Fruit fly (Drosophila melanogaster) whole organism, prepupa: ENCODE data around the gene CG6026.
A peak's percentile ranks its signal among the peaks of the same experiment; 100 is the strongest.

Source experiments
- Blimp-1 ChIP-seq: fragments of 200-800 bp; sonication (Bioruptor generic); optimal IDR thresholded peaks from 3 replicates; lab custom pipeline; 2017; ENCODE audit warnings: missing biosample characterization, missing genetic modification characterization, mild to moderate bottlenecking, moderate library complexity, missing genetic modification reagents
- CG10631 ChIP-seq: fragments of 200-800 bp; sonication (Bioruptor generic); optimal IDR thresholded peaks from 2 replicates; lab custom pipeline; 2016; ENCODE audit warnings: missing biosample characterization, missing genetic modification characterization
- CG10669 ChIP-seq: fragments of 200-800 bp; sonication (Bioruptor generic); optimal IDR thresholded peaks from 3 replicates; lab custom pipeline; 2018; ENCODE audit warnings: missing biosample characterization, mild to moderate bottlenecking, missing genetic modification characterization, moderate library complexity
- CG11294 ChIP-seq: fragments of 200-800 bp; sonication (Bioruptor generic); IDR thresholded peaks from 2 replicates; pipeline ENCODE4 v1.3.6; 2022; ENCODE audit warnings: missing biosample characterization, missing genetic modification characterization
- CG11762 ChIP-seq: fragments of 200-800 bp; sonication (Bioruptor generic); optimal IDR thresholded peaks from 3 replicates; lab custom pipeline; 2016; ENCODE audit warnings: missing biosample characterization, missing genetic modification characterization; ENCODE audit not compliant: insufficient read depth
- CG1621 ChIP-seq: fragments of 200-800 bp; sonication (Bioruptor generic); optimal IDR thresholded peaks from 3 replicates; lab custom pipeline; 2018; ENCODE audit warnings: missing biosample characterization, mild to moderate bottlenecking, missing genetic modification characterization
- CG16779 ChIP-seq: fragments of 200-800 bp; sonication (Bioruptor generic); optimal IDR thresholded peaks from 3 replicates; lab custom pipeline; 2017; ENCODE audit warnings: missing biosample characterization, mild to moderate bottlenecking, missing genetic modification characterization
- CG3032 ChIP-seq: fragments of 200-800 bp; optimal IDR thresholded peaks from 2 replicates; lab custom pipeline; 2019; ENCODE audit warnings: missing biosample characterization, mild to moderate bottlenecking, missing genetic modification characterization, moderate library complexity
- CG31627 ChIP-seq: fragments of 200-800 bp; sonication (Bioruptor generic); optimal IDR thresholded peaks from 3 replicates; lab custom pipeline; 2016; ENCODE audit warnings: missing biosample characterization, missing genetic modification characterization
- CG32006 ChIP-seq: fragments of 200-800 bp; sonication (Bioruptor generic); optimal IDR thresholded peaks from 3 replicates; lab custom pipeline; 2017; ENCODE audit warnings: missing biosample characterization, mild to moderate bottlenecking, missing genetic modification characterization
- CG34406 ChIP-seq: fragments of 200-800 bp; sonication (Bioruptor generic); optimal IDR thresholded peaks from 3 replicates; lab custom pipeline; 2016; ENCODE audit warnings: missing biosample characterization, missing genetic modification characterization
- CG3919 ChIP-seq: fragments of 200-800 bp; sonication (Bioruptor generic); optimal IDR thresholded peaks from 3 replicates; lab custom pipeline; 2016; ENCODE audit warnings: missing biosample characterization, missing genetic modification characterization
- CG6163 ChIP-seq: fragments of 200-800 bp; sonication (Bioruptor generic); IDR thresholded peaks from 3 replicates; pipeline ENCODE4 v1.3.6; 2022; ENCODE audit warnings: missing biosample characterization, missing genetic modification characterization
- CG6808 ChIP-seq: fragments of 200-800 bp; sonication (Bioruptor generic); optimal IDR thresholded peaks from 3 replicates; lab custom pipeline; 2017; ENCODE audit warnings: missing biosample characterization, missing genetic modification characterization, mild to moderate bottlenecking, moderate library complexity, missing genetic modification reagents
- CG7368 ChIP-seq: fragments of 200-800 bp; sonication (Bioruptor generic); optimal IDR thresholded peaks from 3 replicates; lab custom pipeline; 2016; ENCODE audit warnings: missing biosample characterization, missing genetic modification characterization
- CG8119 ChIP-seq: fragments of 200-800 bp; sonication (Bioruptor generic); IDR thresholded peaks from 3 replicates; pipeline ENCODE4 v1.3.6; 2022; ENCODE audit warnings: missing biosample characterization, missing genetic modification characterization
- CG8632 ChIP-seq: fragments of 200-800 bp; sonication (Bioruptor generic); optimal IDR thresholded peaks from 3 replicates; lab custom pipeline; 2016; ENCODE audit warnings: missing biosample characterization, missing genetic modification characterization
- Eip75B ChIP-seq: fragments of 200-800 bp; sonication (Bioruptor generic); optimal IDR thresholded peaks from 3 replicates; lab custom pipeline; 2016; ENCODE audit warnings: missing biosample characterization, missing genetic modification characterization
- Eip78C ChIP-seq: fragments of 200-800 bp; sonication (Bioruptor generic); peaks from one replicate; lab custom pipeline; 2016; ENCODE audit warnings: missing biosample characterization, missing genetic modification characterization
- Eip93F ChIP-seq: fragments of 200-800 bp; sonication (Bioruptor generic); optimal IDR thresholded peaks from 2 replicates; lab custom pipeline; 2016; ENCODE audit warnings: missing biosample characterization, mild to moderate bottlenecking, missing genetic modification characterization
- Ets96B ChIP-seq: fragments of 200-800 bp; optimal IDR thresholded peaks from 2 replicates; lab custom pipeline; 2019; ENCODE audit warnings: missing biosample characterization, mild to moderate bottlenecking, missing genetic modification characterization, moderate library complexity
- Gug ChIP-seq: fragments of 200-800 bp; sonication (Bioruptor generic); IDR thresholded peaks from 2 replicates; pipeline ENCODE4 v1.3.6; 2022; ENCODE audit warnings: missing biosample characterization, missing genetic modification characterization
- Hr39 ChIP-seq: fragments of 200-800 bp; sonication (Bioruptor generic); optimal IDR thresholded peaks from 2 replicates; lab custom pipeline; 2016; ENCODE audit warnings: missing biosample characterization, missing genetic modification characterization
- Hr4 ChIP-seq: fragments of 200-800 bp; sonication (Bioruptor generic); optimal IDR thresholded peaks from 3 replicates; lab custom pipeline; 2016; ENCODE audit warnings: missing biosample characterization, missing genetic modification characterization
- Lpt ChIP-seq: fragments of 200-800 bp; sonication (Bioruptor generic); optimal IDR thresholded peaks from 3 replicates; lab custom pipeline; 2016; ENCODE audit warnings: missing biosample characterization, missing genetic modification characterization
- Met ChIP-seq: fragments of 200-800 bp; sonication (Bioruptor generic); optimal IDR thresholded peaks from 3 replicates; lab custom pipeline; 2016; ENCODE audit warnings: missing biosample characterization, missing genetic modification characterization
- OdsH ChIP-seq: fragments of 200-800 bp; sonication (Bioruptor generic); optimal IDR thresholded peaks from 3 replicates; lab custom pipeline; 2016; ENCODE audit warnings: missing biosample characterization, missing genetic modification characterization
- Sox102F ChIP-seq: fragments of 200-800 bp; sonication (Bioruptor generic); optimal IDR thresholded peaks from 2 replicates; lab custom pipeline; 2016; ENCODE audit warnings: missing biosample characterization, mild to moderate bottlenecking, missing genetic modification characterization
- Sox14 ChIP-seq: fragments of 200-800 bp; sonication (Bioruptor generic); optimal IDR thresholded peaks from 3 replicates; lab custom pipeline; 2016; ENCODE audit warnings: missing biosample characterization, missing genetic modification characterization
- Sox15 ChIP-seq: fragments of 200-800 bp; sonication (Bioruptor generic); optimal IDR thresholded peaks from 3 replicates; lab custom pipeline; 2016; ENCODE audit warnings: missing biosample characterization, missing genetic modification characterization
- achi ChIP-seq: fragments of 200-800 bp; sonication (Bioruptor generic); optimal IDR thresholded peaks from 3 replicates; lab custom pipeline; 2016; ENCODE audit warnings: missing biosample characterization, missing genetic modification characterization
- acj6 ChIP-seq: fragments of 200-800 bp; sonication (Bioruptor generic); optimal IDR thresholded peaks from 3 replicates; lab custom pipeline; 2016; ENCODE audit warnings: missing biosample characterization, missing genetic modification characterization
- dac ChIP-seq: fragments of 200-800 bp; sonication (Bioruptor generic); optimal IDR thresholded peaks from 2 replicates; lab custom pipeline; 2017; ENCODE audit warnings: missing biosample characterization, mild to moderate bottlenecking, missing genetic modification characterization
- dsx ChIP-seq: fragments of 200-800 bp; optimal IDR thresholded peaks from 3 replicates; lab custom pipeline; 2019; ENCODE audit warnings: missing biosample characterization, mild to moderate bottlenecking, missing genetic modification characterization, moderate library complexity; ENCODE audit not compliant: poor library complexity, severe bottlenecking
- eg ChIP-seq: fragments of 200-800 bp; sonication (Bioruptor generic); IDR thresholded peaks from 3 replicates; pipeline ENCODE4 v1.3.6; 2022; ENCODE audit warnings: missing biosample characterization, missing genetic modification characterization
- fd59A ChIP-seq: fragments of 200-800 bp; sonication (Bioruptor generic); optimal IDR thresholded peaks from 2 replicates; lab custom pipeline; 2017; ENCODE audit warnings: missing biosample characterization, mild to moderate bottlenecking, missing genetic modification characterization, missing genetic modification reagents
- fd85E ChIP-seq: fragments of 200-800 bp; sonication (Bioruptor generic); optimal IDR thresholded peaks from 3 replicates; lab custom pipeline; 2016; ENCODE audit warnings: missing biosample characterization, missing genetic modification characterization
- fkh ChIP-seq: fragments of 200-800 bp; sonication (Bioruptor generic); optimal IDR thresholded peaks from 3 replicates; lab custom pipeline; 2017; ENCODE audit warnings: missing biosample characterization, mild to moderate bottlenecking, missing genetic modification characterization, moderate library complexity
- lz ChIP-seq: fragments of 200-800 bp; sonication (Bioruptor generic); optimal IDR thresholded peaks from 3 replicates; lab custom pipeline; 2016; ENCODE audit warnings: missing biosample characterization, missing genetic modification characterization
- net ChIP-seq: fragments of 200-800 bp; sonication (Bioruptor generic); optimal IDR thresholded peaks from 3 replicates; lab custom pipeline; 2016; ENCODE audit warnings: missing biosample characterization, missing genetic modification characterization
- salr ChIP-seq, 2 experiments: fragments of 200-800 bp; sonication (Bioruptor generic); optimal IDR thresholded peaks; 3 replicates each; lab custom pipeline; 2016 to 2018; ENCODE audit warnings: missing biosample characterization in 2 of 2, missing genetic modification characterization in 2 of 2, mild to moderate bottlenecking in 1 of 2
- spab ChIP-seq: fragments of 200-800 bp; sonication (Bioruptor generic); optimal IDR thresholded peaks from 2 replicates; lab custom pipeline; 2017; ENCODE audit warnings: missing biosample characterization, mild to moderate bottlenecking, missing genetic modification characterization, missing genetic modification reagents
- ss ChIP-seq, 2 experiments: fragments of 200-800 bp; sonication (Bioruptor generic); optimal IDR thresholded peaks; 2 replicates in 1 of 2; 3 replicates in 1 of 2; lab custom pipeline; 2017 to 2018; ENCODE audit warnings: mild to moderate bottlenecking in 2 of 2, missing biosample characterization in 2 of 2, missing genetic modification characterization in 2 of 2, moderate library complexity in 1 of 2
- svp ChIP-seq: fragments of 200-800 bp; sonication (Bioruptor generic); peaks from one replicate; lab custom pipeline; 2016; ENCODE audit warnings: missing biosample characterization, missing genetic modification characterization
- topi ChIP-seq: fragments of 200-800 bp; sonication (Bioruptor generic); optimal IDR thresholded peaks from 3 replicates; lab custom pipeline; 2016; ENCODE audit warnings: missing biosample characterization, missing genetic modification characterization
- vri ChIP-seq: fragments of 200-800 bp; sonication (Bioruptor generic); optimal IDR thresholded peaks from 3 replicates; lab custom pipeline; 2016; ENCODE audit warnings: missing biosample characterization, mild to moderate bottlenecking, missing genetic modification characterization

The CG6026 gene

dm6 chr3R:19075135-19075534 is 41.8 kb downstream of the CG6026 start (continued):
- TF ChIP-seq topi (GFP tag; lab: Kevin White, UChicago) (no peak), CG8632 (no peak), eg (GFP tag; lab: Robert Waterston, UW) (peak; percentile 50; the same call in 2 of the 3 replicates), Sox15 (GFP tag; lab: Kevin White, UChicago) (no peak), CG34406 (GFP tag; lab: Kevin White, UChicago) (no peak), ss (GFP tag; optimal IDR thresholded peaks at IDR 0.05; lab: Kevin White, UChicago) (peak; percentile 15 to 32), fd85E (GFP tag; lab: Kevin White, UChicago) (no peak), spab (GFP tag; lab: Kevin White, UChicago) (peak; percentile 35), CG3032 (tag; lab: Kevin White, UChicago) (peak; percentile 33), CG11762 (GFP tag; lab: Kevin White, UChicago) (peak; percentile 42), net (GFP tag; lab: Kevin White, UChicago) (peak; percentile 1), CG8119 (GFP tag; lab: Robert Waterston, UW) (peak; percentile 62; the same call in 2 of the 3 replicates), CG7368 (no peak), vri (GFP tag; lab: Kevin White, UChicago) (no peak), CG1621 (no peak), OdsH (GFP tag; lab: Kevin White, UChicago) (peak; percentile 29), Sox102F (no peak), fkh (GFP tag; lab: Kevin White, UChicago) (no peak), CG6163 (GFP tag; lab: Robert Waterston, UW) (peak; percentile 65), Eip78C (GFP tag; lab: Kevin White, UChicago) (peak; percentile 88), CG3919 (peak; percentile 45)

DNA sequence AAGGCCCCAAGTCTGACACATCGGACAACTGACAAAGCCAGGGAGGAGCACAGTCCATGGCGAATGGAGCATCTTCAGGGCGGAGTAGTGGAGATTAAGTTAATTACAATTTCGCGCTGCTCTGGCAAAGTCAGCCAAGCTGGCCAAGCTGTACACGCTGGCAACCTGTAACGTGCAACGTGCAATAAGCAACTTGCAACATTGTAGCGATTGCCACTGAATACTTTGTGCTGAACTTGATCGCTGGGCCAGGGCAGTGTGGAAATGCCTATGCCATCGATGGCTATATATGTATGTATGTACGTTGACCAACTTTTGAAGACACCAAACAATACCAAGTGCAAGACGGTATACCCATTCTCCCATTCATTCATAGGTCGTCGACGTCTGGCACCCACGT is 44.5 kb downstream of the CG6026 start:
- no peak for TF ChIP-seq Gug (GFP tag; lab: Robert Waterston, UW)
- no peak for TF ChIP-seq CG31627
- TF ChIP-seq CG8119 (GFP tag; lab: Robert Waterston, UW) = no peak
- peak; percentile 22 for TF ChIP-seq Eip78C (GFP tag; lab: Kevin White, UChicago)
- peak in 1 of 2 experiments; percentile 40 for TF ChIP-seq ss (GFP tag; optimal IDR thresholded peaks at IDR 0.05; lab: Kevin White, UChicago)
- peak; percentile 99 for TF ChIP-seq dsx
- no peak for TF ChIP-seq salr (GFP tag; optimal IDR thresholded peaks at IDR 0.05; lab: Kevin White, UChicago)

DNA sequence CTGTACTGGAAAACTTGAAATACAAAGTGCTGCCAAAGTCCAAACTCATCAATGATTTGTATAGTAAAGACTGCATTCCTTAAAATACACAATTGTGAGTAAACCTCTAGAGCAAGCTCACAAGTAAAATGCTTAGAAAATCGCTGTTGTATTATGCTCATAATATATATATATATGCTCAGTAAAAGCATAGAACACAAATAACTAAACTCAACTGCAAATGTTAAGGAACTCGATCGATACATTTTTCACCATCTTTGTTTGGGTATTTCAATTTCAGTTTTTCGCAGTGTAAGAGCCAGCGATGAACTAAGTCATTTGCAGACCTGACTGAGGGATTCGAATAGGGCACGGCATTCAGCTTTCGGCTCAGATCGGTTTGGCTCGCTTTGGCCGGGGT is 45.8 kb downstream of the CG6026 start:
- TF ChIP-seq Blimp-1 (GFP tag; lab: Kevin White, UChicago) = no peak
- TF ChIP-seq Ets96B (tag; lab: Kevin White, UChicago) = peak; percentile 54
- TF ChIP-seq Lpt (GFP tag; lab: Kevin White, UChicago) = no peak
- TF ChIP-seq CG7368 = no peak
- TF ChIP-seq OdsH (GFP tag; lab: Kevin White, UChicago) = peak; percentile 18
- peak; percentile 61 for TF ChIP-seq CG10631 (GFP tag; lab: Kevin White, UChicago)
- TF ChIP-seq Eip93F (GFP tag; lab: Kevin White, UChicago) = no peak
- no peak for TF ChIP-seq CG31627
- peak; percentile 13 for TF ChIP-seq fd59A
- peak; percentile 26 for TF ChIP-seq acj6 (GFP tag; lab: Kevin White, UChicago)
- peak; percentile 12 for TF ChIP-seq Hr4 (GFP tag; lab: Kevin White, UChicago)
- TF ChIP-seq dsx = peak; percentile 46
- no peak for TF ChIP-seq net (GFP tag; lab: Kevin White, UChicago)
- no peak for TF ChIP-seq Met
- TF ChIP-seq Hr39 (GFP tag; lab: Kevin White, UChicago) = no peak
- no peak for TF ChIP-seq CG16779 (tag; lab: Kevin White, UChicago)
- TF ChIP-seq dac (GFP tag; lab: Kevin White, UChicago) = no peak
- TF ChIP-seq Sox102F = no peak
- peak; percentile 25 for TF ChIP-seq CG32006 (GFP tag; lab: Kevin White, UChicago)
- no peak for TF ChIP-seq fd85E (GFP tag; lab: Kevin White, UChicago)
- TF ChIP-seq spab (GFP tag; lab: Kevin White, UChicago) = peak; percentile 44
- peak; percentile 33 for TF ChIP-seq CG10669 (GFP tag; lab: Kevin White, UChicago)
- peak; percentile 29 for TF ChIP-seq CG1621
- TF ChIP-seq Eip78C (GFP tag; lab: Kevin White, UChicago) = peak; percentile 82
- TF ChIP-seq achi (GFP tag; lab: Kevin White, UChicago) = peak; percentile 33
- peak; percentile 17 for TF ChIP-seq Sox14 (GFP tag; lab: Kevin White, UChicago)
- no peak for TF ChIP-seq Eip75B
- TF ChIP-seq CG11294 (GFP tag; lab: Robert Waterston, UW) = no peak
- TF ChIP-seq svp (GFP tag; lab: Kevin White, UChicago) = no peak
- no peak for TF ChIP-seq fkh (GFP tag; lab: Kevin White, UChicago)
- peak; percentile 44; the same call in 1 of the 3 replicates for TF ChIP-seq CG6163 (GFP tag; lab: Robert Waterston, UW)
- TF ChIP-seq lz (GFP tag; lab: Kevin White, UChicago) = no peak
- TF ChIP-seq CG3032 (tag; lab: Kevin White, UChicago) = peak; percentile 51
- TF ChIP-seq CG3919 = peak; percentile 45
- TF ChIP-seq CG6808 (GFP tag; lab: Kevin White, UChicago) = peak; percentile 62
